Worm (Caenorhabditis elegans) whole organism, mixed stage, embryonic: ENCODE measurements around the gene cpg-1.

ENCODE experiments used
- blmp-1 ChIP-seq: fragments of 150-350 bp; optimal IDR thresholded peaks from 2 replicates; lab custom pipeline; 2014; ENCODE audit warnings: missing biosample characterization, missing genetic modification characterization
- ceh-39 ChIP-seq: fragments of 150-350 bp; optimal IDR thresholded peaks from 2 replicates; lab custom pipeline; 2014; ENCODE audit warnings: missing biosample characterization, missing genetic modification characterization
- ceh-43 ChIP-seq: fragments of 200-800 bp; sonication (Bioruptor generic); optimal IDR thresholded peaks from 2 replicates; lab custom pipeline; 2018; ENCODE audit warnings: mild to moderate bottlenecking, missing genetic modification characterization, moderate library complexity, missing compliant biosample characterization
- elt-1 ChIP-seq: sonication (generic microtip); optimal IDR thresholded peaks from 2 replicates; lab custom pipeline; 2017; ENCODE audit warnings: missing genetic modification characterization, mild to moderate bottlenecking, missing compliant biosample characterization, antibody characterized with exemption, moderate library complexity, borderline replicate concordance; ENCODE audit not compliant: insufficient read depth
- lin-13 ChIP-seq: fragments of 150-350 bp; optimal IDR thresholded peaks from 2 replicates; lab custom pipeline; 2014; ENCODE audit warnings: missing biosample characterization, missing genetic modification characterization
- nhr-12 ChIP-seq: fragments of 150-350 bp; optimal IDR thresholded peaks from 2 replicates; lab custom pipeline; 2014; ENCODE audit warnings: missing biosample characterization, missing genetic modification characterization
- nhr-2 ChIP-seq: fragments of 150-350 bp; optimal IDR thresholded peaks from 2 replicates; lab custom pipeline; 2014; ENCODE audit warnings: missing biosample characterization, missing genetic modification characterization
- nhr-28 ChIP-seq: fragments of 150-350 bp; optimal IDR thresholded peaks from 2 replicates; lab custom pipeline; 2014; ENCODE audit warnings: missing biosample characterization, missing genetic modification characterization
- pha-4 ChIP-seq: fragments of 150-350 bp; optimal IDR thresholded peaks from 2 replicates; lab custom pipeline; 2018; ENCODE audit warnings: missing biosample characterization, missing genetic modification reagents, missing genetic modification characterization
- sem-2 ChIP-seq: fragments of 200-800 bp; sonication (Bioruptor generic); optimal IDR thresholded peaks from 2 replicates; lab custom pipeline; 2018; ENCODE audit warnings: mild to moderate bottlenecking, missing genetic modification characterization, missing compliant biosample characterization
- unc-62 ChIP-seq: fragments of 150-350 bp; optimal IDR thresholded peaks from 2 replicates; lab custom pipeline; 2014; ENCODE audit warnings: missing biosample characterization, missing genetic modification reagents, missing genetic modification characterization
- ztf-11 ChIP-seq: fragments of 150-350 bp; optimal IDR thresholded peaks from 2 replicates; lab custom pipeline; 2014; ENCODE audit warnings: missing biosample characterization, missing genetic modification characterization

- TF ChIP-seq ztf-11 (no peak), ceh-43 (GFP tag; lab: Kevin White, UChicago) (no peak), sem-2 (GFP tag; lab: Kevin White, UChicago) (no peak), pha-4 (tag; lab: Kevin White, UChicago) (no peak), ceh-39 (tag; lab: Kevin White, UChicago) (no peak), unc-62 (no peak), nhr-2 (tag; lab: Kevin White, UChicago) (no peak), nhr-12 (tag; lab: Kevin White, UChicago) (no peak), lin-13 (no peak), nhr-28 (tag; lab: Kevin White, UChicago) (no peak), elt-1 (tag; lab: Kevin White, UChicago) (no peak), blmp-1 (no peak)
Measured at ce11 chrIII:4517781-4518180, 28.6 kb downstream of the cpg-1 start.
